Fruit fly (Drosophila melanogaster) whole organism, embryonic: ENCODE measurements around the gene CG31752.
A peak's percentile ranks its signal among the peaks of the same experiment; 100 is the strongest.

Experiments
- B-H2 ChIP-seq: fragments of 200-800 bp; sonication (Bioruptor generic); optimal IDR thresholded peaks from 2 replicates; lab custom pipeline; 2018; ENCODE audit warnings: missing biosample characterization, mild to moderate bottlenecking, missing genetic modification characterization
- C15 ChIP-seq: fragments of 200-800 bp; sonication (Bioruptor generic); IDR thresholded peaks from 3 replicates; pipeline ENCODE4 v1.3.6; 2022; ENCODE audit warnings: missing biosample characterization, missing genetic modification characterization
- CG10366 ChIP-seq: fragments of 200-800 bp; sonication (Bioruptor generic); IDR thresholded peaks from 2 replicates; pipeline ENCODE4 v1.3.6; 2022; ENCODE audit warnings: missing biosample characterization, missing genetic modification characterization
- CG10462 ChIP-seq: fragments of 200-800 bp; sonication (Bioruptor generic); optimal IDR thresholded peaks from 2 replicates; lab custom pipeline; 2016; ENCODE audit warnings: missing biosample characterization, missing genetic modification characterization
- CG11560 ChIP-seq: fragments of 200-800 bp; sonication (Bioruptor generic); IDR thresholded peaks from 3 replicates; pipeline ENCODE4 v1.3.6; 2022; ENCODE audit warnings: missing biosample characterization, missing genetic modification characterization
- CG11723 ChIP-seq: fragments of 200-800 bp; sonication (Bioruptor generic); optimal IDR thresholded peaks from 2 replicates; lab custom pipeline; 2017; ENCODE audit warnings: missing biosample characterization, mild to moderate bottlenecking, missing genetic modification characterization
- CG12659 ChIP-seq: fragments of 200-800 bp; sonication (Bioruptor generic); optimal IDR thresholded peaks from 3 replicates; lab custom pipeline; 2017; ENCODE audit warnings: mild to moderate bottlenecking, missing biosample characterization, missing genetic modification reagents, missing genetic modification characterization
- CG13424 ChIP-seq: fragments of 200-800 bp; sonication (Bioruptor generic); optimal IDR thresholded peaks from 2 replicates; lab custom pipeline; 2019; ENCODE audit warnings: missing biosample characterization, mild to moderate bottlenecking, missing genetic modification characterization, moderate library complexity
- CG17186 ChIP-seq: fragments of 200-800 bp; sonication (Bioruptor generic); optimal IDR thresholded peaks from 3 replicates; lab custom pipeline; 2017; ENCODE audit warnings: missing biosample characterization, missing genetic modification reagents, missing genetic modification characterization
- CG17802 ChIP-seq: fragments of 200-800 bp; sonication (Bioruptor generic); optimal IDR thresholded peaks from 2 replicates; lab custom pipeline; 2018; ENCODE audit warnings: missing biosample characterization, mild to moderate bottlenecking, missing genetic modification characterization, moderate library complexity
- CG18011 ChIP-seq: fragments of 200-800 bp; sonication (Bioruptor generic); optimal IDR thresholded peaks from 2 replicates; lab custom pipeline; 2017; ENCODE audit warnings: missing biosample characterization, missing genetic modification characterization, mild to moderate bottlenecking, moderate library complexity, missing genotype
- CG1832 ChIP-seq: fragments of 200-800 bp; sonication (Bioruptor generic); optimal IDR thresholded peaks from 2 replicates; lab custom pipeline; 2017; ENCODE audit warnings: missing biosample characterization, mild to moderate bottlenecking, missing genetic modification characterization, inconsistent platforms
- CG31224 ChIP-seq: fragments of 200-800 bp; sonication (Bioruptor generic); IDR thresholded peaks from 2 replicates; pipeline ENCODE4 v1.3.6; 2022; ENCODE audit warnings: missing biosample characterization, missing genetic modification characterization
- CG42726 ChIP-seq: fragments of 200-800 bp; sonication (Bioruptor generic); IDR thresholded peaks from 2 replicates; pipeline ENCODE4 v1.3.6; 2022; ENCODE audit warnings: missing biosample characterization, missing genetic modification characterization; ENCODE audit not compliant: partially characterized antibody
- CG4707 ChIP-seq: fragments of 200-800 bp; sonication (Bioruptor generic); optimal IDR thresholded peaks from 2 replicates; lab custom pipeline; 2018; ENCODE audit warnings: missing biosample characterization, mild to moderate bottlenecking, missing genetic modification characterization, moderate library complexity
- CG6791 ChIP-seq: fragments of 200-800 bp; sonication (Bioruptor generic); IDR thresholded peaks from 3 replicates; pipeline ENCODE4 v1.3.6; 2022; ENCODE audit warnings: missing biosample characterization, missing genetic modification characterization; ENCODE audit not compliant: partially characterized antibody
- CG8089 ChIP-seq: fragments of 200-800 bp; sonication (Bioruptor generic); optimal IDR thresholded peaks from 3 replicates; lab custom pipeline; 2016; ENCODE audit warnings: missing biosample characterization, missing genetic modification characterization
- CG8478 ChIP-seq: fragments of >200 bp; optimal IDR thresholded peaks from 2 replicates; lab custom pipeline; 2018
- CG8944 ChIP-seq: fragments of 200-800 bp; sonication (Bioruptor generic); optimal IDR thresholded peaks from 3 replicates; lab custom pipeline; 2016; ENCODE audit warnings: missing biosample characterization, missing genetic modification characterization
- D19B ChIP-seq: fragments of 200-800 bp; sonication (Bioruptor generic); optimal IDR thresholded peaks from 2 replicates; lab custom pipeline; 2017; ENCODE audit warnings: missing biosample characterization, mild to moderate bottlenecking, missing genetic modification characterization
- Dref ChIP-seq: fragments of 200-800 bp; sonication (Bioruptor generic); IDR thresholded peaks from 2 replicates; pipeline ENCODE4 v1.3.6; 2022; ENCODE audit warnings: missing biosample characterization, missing genetic modification characterization
- Ets97D ChIP-seq: fragments of 200-800 bp; sonication (Bioruptor generic); optimal IDR thresholded peaks from 3 replicates; lab custom pipeline; 2016; ENCODE audit warnings: missing biosample characterization, missing genetic modification characterization
- Fer1 ChIP-seq: fragments of 200-800 bp; sonication (Bioruptor generic); optimal IDR thresholded peaks from 2 replicates; lab custom pipeline; 2017; ENCODE audit warnings: missing biosample characterization, mild to moderate bottlenecking, missing genetic modification characterization
- Gug ChIP-seq: fragments of 200-800 bp; sonication (Bioruptor generic); IDR thresholded peaks from 4 replicates; pipeline ENCODE4 v1.3.6; 2022; ENCODE audit warnings: missing biosample characterization, missing genetic modification characterization
- Hey ChIP-seq: fragments of 200-800 bp; sonication (Bioruptor generic); optimal IDR thresholded peaks from 3 replicates; lab custom pipeline; 2018; ENCODE audit warnings: missing biosample characterization, mild to moderate bottlenecking, missing genetic modification characterization
- Hmx ChIP-seq: fragments of 200-800 bp; sonication (Bioruptor generic); optimal IDR thresholded peaks from 2 replicates; lab custom pipeline; 2016; ENCODE audit warnings: missing biosample characterization, missing genetic modification characterization
- Hr78 ChIP-seq, 2 experiments: fragments of 200-800 bp in 1 of 2; fragments of >200 bp in 1 of 2; sonication (Bioruptor generic) in 1 of 2; optimal IDR thresholded peaks; 2 replicates each; lab custom pipeline; 2017 to 2019; ENCODE audit warnings: missing biosample characterization in 2 of 2, missing genetic modification characterization in 2 of 2, mild to moderate bottlenecking in 1 of 2, moderate library complexity in 1 of 2
- NC2β ChIP-seq: fragments of 200-800 bp; sonication (Bioruptor generic); optimal IDR thresholded peaks from 2 replicates; lab custom pipeline; 2016; ENCODE audit warnings: missing biosample characterization, missing genetic modification characterization
- Nf-YA ChIP-seq: fragments of 200-800 bp; sonication (Bioruptor generic); IDR thresholded peaks from 2 replicates; pipeline ENCODE4 v1.3.6; 2022; ENCODE audit warnings: missing biosample characterization, missing genetic modification characterization
- Nf-YB ChIP-seq: fragments of 200-800 bp; sonication (Bioruptor generic); optimal IDR thresholded peaks from 3 replicates; lab custom pipeline; 2019; ENCODE audit warnings: missing biosample characterization, mild to moderate bottlenecking, missing genetic modification characterization, moderate library complexity
- Six4 ChIP-seq: fragments of 200-800 bp; sonication (Bioruptor generic); optimal IDR thresholded peaks from 2 replicates; lab custom pipeline; 2016; ENCODE audit warnings: missing biosample characterization, missing genetic modification characterization
- Ssrp ChIP-seq: fragments of 200-800 bp; sonication (Bioruptor generic); optimal IDR thresholded peaks from 2 replicates; lab custom pipeline; 2018; ENCODE audit warnings: missing biosample characterization, mild to moderate bottlenecking, missing genetic modification characterization, moderate library complexity
- Xbp1 ChIP-seq: fragments of 200-800 bp; sonication (Bioruptor generic); optimal IDR thresholded peaks from 3 replicates; lab custom pipeline; 2016; ENCODE audit warnings: missing biosample characterization, mild to moderate bottlenecking, missing genetic modification characterization
- chm ChIP-seq: fragments of 200-800 bp; sonication (Bioruptor generic); IDR thresholded peaks from 2 replicates; pipeline ENCODE4 v1.3.6; 2022; ENCODE audit warnings: missing biosample characterization, missing genetic modification characterization
- dmrt99B ChIP-seq: fragments of 200-800 bp; sonication (Bioruptor generic); optimal IDR thresholded peaks from 2 replicates; lab custom pipeline; 2018; ENCODE audit warnings: missing biosample characterization, mild to moderate bottlenecking, missing genetic modification characterization, moderate library complexity
- fu2 ChIP-seq: fragments of 200-800 bp; sonication (Bioruptor generic); optimal IDR thresholded peaks from 2 replicates; lab custom pipeline; 2016; ENCODE audit warnings: missing biosample characterization, missing genetic modification characterization
- kay ChIP-seq: fragments of 200-800 bp; sonication (Bioruptor generic); optimal IDR thresholded peaks from 2 replicates; lab custom pipeline; 2016; ENCODE audit warnings: missing biosample characterization, missing genetic modification characterization
- lilli ChIP-seq: fragments of 200-800 bp; sonication (Bioruptor generic); optimal IDR thresholded peaks from 3 replicates; lab custom pipeline; 2016; ENCODE audit warnings: missing biosample characterization, missing genetic modification characterization
- luna ChIP-seq: fragments of 200-800 bp; sonication (Bioruptor generic); optimal IDR thresholded peaks from 2 replicates; lab custom pipeline; 2016; ENCODE audit warnings: missing biosample characterization, missing genetic modification characterization
- maf-S ChIP-seq: fragments of 200-800 bp; sonication (Bioruptor generic); optimal IDR thresholded peaks from 2 replicates; lab custom pipeline; 2016; ENCODE audit warnings: missing biosample characterization, missing genetic modification characterization
- odd ChIP-seq: fragments of 200-800 bp; sonication (Bioruptor generic); optimal IDR thresholded peaks from 2 replicates; lab custom pipeline; 2017; ENCODE audit warnings: missing biosample characterization, mild to moderate bottlenecking, missing genetic modification characterization
- salm ChIP-seq: fragments of 200-800 bp; sonication (Bioruptor generic); optimal IDR thresholded peaks from 2 replicates; lab custom pipeline; 2018; ENCODE audit warnings: missing biosample characterization, mild to moderate bottlenecking, missing genetic modification characterization
- sim ChIP-seq: fragments of 200-800 bp; sonication (Bioruptor generic); IDR thresholded peaks from 2 replicates; pipeline ENCODE4 v1.3.6; 2022; ENCODE audit warnings: missing biosample characterization, missing genetic modification characterization
- sima ChIP-seq: fragments of 200-800 bp; sonication (Bioruptor generic); optimal IDR thresholded peaks from 2 replicates; lab custom pipeline; 2016; ENCODE audit warnings: missing biosample characterization, missing genetic modification characterization
- sisA ChIP-seq: fragments of 200-800 bp; sonication (Bioruptor generic); IDR thresholded peaks from 2 replicates; pipeline ENCODE4 v1.3.6; 2022; ENCODE audit warnings: missing biosample characterization, missing genetic modification characterization
- ssp ChIP-seq: fragments of 200-800 bp; sonication (Bioruptor generic); IDR thresholded peaks from 2 replicates; pipeline ENCODE4 v1.3.6; 2022; ENCODE audit warnings: missing biosample characterization, missing genetic modification characterization
- tap ChIP-seq: fragments of 200-800 bp; optimal IDR thresholded peaks from 3 replicates; lab custom pipeline; 2019; ENCODE audit warnings: missing biosample characterization, mild to moderate bottlenecking, missing genetic modification characterization, moderate library complexity
- tin ChIP-seq: fragments of 200-800 bp; sonication (Bioruptor generic); optimal IDR thresholded peaks from 3 replicates; lab custom pipeline; 2016; ENCODE audit warnings: missing biosample characterization, missing genetic modification characterization
- trem ChIP-seq: fragments of 200-800 bp; optimal IDR thresholded peaks from 3 replicates; lab custom pipeline; 2019; ENCODE audit warnings: missing biosample characterization, mild to moderate bottlenecking, missing genetic modification characterization, moderate library complexity
- zfh1 ChIP-seq: fragments of 200-800 bp; sonication (Bioruptor generic); IDR thresholded peaks from 3 replicates; pipeline ENCODE4 v1.3.6; 2022; ENCODE audit warnings: missing biosample characterization, missing genetic modification characterization

The CG31752 gene

dm6 chr2L:18839143-18839872, 1.8 kb downstream of the CG31752 start, which contains the start of gene CG10600 (continued):
- peak; percentile 71 for TF ChIP-seq CG8089
- peak; percentile 78 for TF ChIP-seq zfh1
- TF ChIP-seq kay, result peak; percentile 64
- peak; percentile 89 for TF ChIP-seq tin
- no peak for TF ChIP-seq C15
- peak; percentile 69 for TF ChIP-seq Six4 (GFP tag; lab: Kevin White, UChicago)
- peak; percentile 81 for TF ChIP-seq fu2
- TF ChIP-seq CG8478 (lab: Kevin White, UChicago), result peak; percentile 87
- no peak for TF ChIP-seq CG1832 (GFP tag; lab: Kevin White, UChicago)
- peak; percentile 83; the same call in 2 of the 3 replicates for TF ChIP-seq CG11560 (tag; lab: Robert Waterston, UW)
- peak; percentile 66 for TF ChIP-seq ssp (GFP tag; lab: Robert Waterston, UW)
- no peak for TF ChIP-seq Nf-YA (GFP tag; lab: Robert Waterston, UW)
- peak; percentile 10 for TF ChIP-seq Ssrp (tag; lab: Kevin White, UChicago)
- TF ChIP-seq CG6791 (GFP tag; lab: Robert Waterston, UW), result peak; percentile 97
- TF ChIP-seq sisA (GFP tag; lab: Robert Waterston, UW), result peak; percentile 70
- peak; percentile 66; the same call in 3 of the 4 replicates for TF ChIP-seq Gug
- TF ChIP-seq Hmx (GFP tag; lab: Kevin White, UChicago), result peak; percentile 53
- peak; percentile 36 for TF ChIP-seq odd (GFP tag; lab: Kevin White, UChicago)
- TF ChIP-seq tap (tag; lab: Kevin White, UChicago), result peak; percentile 18
- peak; percentile 83 for TF ChIP-seq NC2β (GFP tag; lab: Kevin White, UChicago)
- TF ChIP-seq maf-S (GFP tag; lab: Kevin White, UChicago), result peak; percentile 81
- TF ChIP-seq luna (GFP tag; lab: Kevin White, UChicago), result peak; percentile 70
- TF ChIP-seq Fer1 (GFP tag; lab: Kevin White, UChicago), result peak; percentile 88
- TF ChIP-seq chm (GFP tag; lab: Robert Waterston, UW), result peak; percentile 45; the same call in 1 of the 2 replicates
- TF ChIP-seq trem (tag; lab: Kevin White, UChicago), result peak; percentile 90
- peak; percentile 63 for TF ChIP-seq CG17802
- peak; percentile 40 for TF ChIP-seq CG10462 (GFP tag; lab: Kevin White, UChicago)
- TF ChIP-seq Hr78 (GFP tag; optimal IDR thresholded peaks at IDR 0.05; lab: Kevin White, UChicago), result no peak
- TF ChIP-seq CG17186 (GFP tag; lab: Kevin White, UChicago), result peak; percentile 87
- TF ChIP-seq CG11723 (GFP tag; lab: Kevin White, UChicago), result peak; percentile 73
- TF ChIP-seq B-H2 (GFP tag; lab: Kevin White, UChicago), result peak; percentile 91
- TF ChIP-seq CG10366 (GFP tag; lab: Robert Waterston, UW), result peak; percentile 57
- peak; percentile 93 for TF ChIP-seq CG12659 (GFP tag; lab: Kevin White, UChicago)
- peak; percentile 34 for TF ChIP-seq sima (GFP tag; lab: Kevin White, UChicago)
- peak; percentile 90 for TF ChIP-seq CG8944
- TF ChIP-seq Hey, result no peak
- peak; percentile 64 for TF ChIP-seq CG18011 (GFP tag; lab: Kevin White, UChicago)
- TF ChIP-seq CG4707, result peak; percentile 47
- peak; percentile 45 for TF ChIP-seq D19B (GFP tag; lab: Kevin White, UChicago)
- peak; percentile 82 for TF ChIP-seq Dref (GFP tag; lab: Robert Waterston, UW)
- TF ChIP-seq salm (tag; lab: Kevin White, UChicago), result no peak
- peak; percentile 52 for TF ChIP-seq CG31224 (GFP tag; lab: Robert Waterston, UW)
- peak; percentile 61 for TF ChIP-seq CG13424 (tag; lab: Kevin White, UChicago)
- TF ChIP-seq Ets97D (GFP tag; lab: Kevin White, UChicago), result peak; percentile 94
- TF ChIP-seq CG42726 (GFP tag; lab: Robert Waterston, UW), result peak; percentile 91
- no peak for TF ChIP-seq dmrt99B
- no peak for TF ChIP-seq sim (GFP tag; lab: Robert Waterston, UW)
- peak; percentile 47 for TF ChIP-seq Nf-YB (GFP tag; lab: Kevin White, UChicago)
- peak; percentile 89 for TF ChIP-seq lilli (GFP tag; lab: Kevin White, UChicago)
- peak; percentile 89 for TF ChIP-seq Xbp1
